Worm (Caenorhabditis elegans) whole organism, L4 larva: ENCODE measurements around the gene algn-13.

Experiments
- aly-2 ChIP-seq: sonication (generic microtip); optimal IDR thresholded peaks from 2 replicates; lab custom pipeline; 2018; ENCODE audit warnings: missing biosample characterization, missing genetic modification characterization
- ceh-82 ChIP-seq: sonication (generic microtip); optimal IDR thresholded peaks from 2 replicates; lab custom pipeline; 2017; ENCODE audit warnings: missing biosample characterization, missing genetic modification characterization
- daf-19 ChIP-seq: fragments of 200-800 bp; sonication (Bioruptor generic); conservative IDR thresholded peaks from 2 replicates; pipeline ENCODE4 v1.3.6; 2022; ENCODE audit warnings: missing genetic modification characterization, missing compliant biosample characterization
- fos-1 ChIP-seq: fragments of 150-350 bp; optimal IDR thresholded peaks from 2 replicates; lab custom pipeline; 2014; ENCODE audit warnings: missing biosample characterization, missing genetic modification characterization
- madf-5 ChIP-seq, 2 experiments: fragments of 200-800 bp; sonication (Bioruptor generic); IDR thresholded peaks; 2 replicates each; pipeline ENCODE4 v1.3.6; 2022; ENCODE audit warnings: missing compliant biosample characterization in 2 of 2, missing genetic modification characterization in 2 of 2
- mdt-29 ChIP-seq: fragments of 200-800 bp; sonication (Bioruptor generic); IDR thresholded peaks from 2 replicates; pipeline ENCODE4 v1.3.6; 2022; ENCODE audit warnings: missing genetic modification reagents, missing genetic modification characterization, missing compliant biosample characterization
- nhr-10 ChIP-seq: fragments of 150-350 bp; optimal IDR thresholded peaks from 2 replicates; lab custom pipeline; 2014; ENCODE audit warnings: missing biosample characterization, missing genetic modification characterization
- pha-4 ChIP-seq, 2 experiments: fragments of 150-350 bp in 1 of 2; fragments of 200-800 bp in 1 of 2; sonication (Bioruptor generic) in 1 of 2; IDR thresholded peaks in 1 of 2; optimal IDR thresholded peaks in 1 of 2; 2 replicates each; pipeline versions ENCODE4 v1.3.6 to Lab custom; 2014 to 2022; ENCODE audit warnings: missing genetic modification characterization in 2 of 2, missing genetic modification reagents in 2 of 2, missing biosample characterization in 1 of 2, missing compliant biosample characterization in 1 of 2
- skn-1 ChIP-seq: fragments of 150-350 bp; optimal IDR thresholded peaks from 2 replicates; lab custom pipeline; 2014; ENCODE audit warnings: missing biosample characterization, missing genetic modification characterization
- snpc-4 ChIP-seq: fragments of 150-350 bp; optimal IDR thresholded peaks from 2 replicates; lab custom pipeline; 2014; ENCODE audit warnings: missing biosample characterization, missing genetic modification characterization
- tra-1 ChIP-seq: fragments of 200-800 bp; sonication (Bioruptor generic); IDR thresholded peaks from 2 replicates; pipeline ENCODE4 v1.3.6; 2022; ENCODE audit warnings: missing genetic modification reagents, missing genetic modification characterization, missing compliant biosample characterization
- unc-62 ChIP-seq, 3 experiments: fragments of 150-350 bp in 1 of 3; sonication (generic microtip); optimal IDR thresholded peaks in 2 of 3; peaks in 1 of 3; 1 replicate in 1 of 3; 2 replicates in 2 of 3; lab custom pipeline; 2014 to 2017; ENCODE audit warnings: missing biosample characterization in 3 of 3, missing genetic modification characterization in 3 of 3, missing genetic modification reagents in 3 of 3, missing genotype in 1 of 3
- ztf-7 ChIP-seq: fragments of 150-350 bp; optimal IDR thresholded peaks from 2 replicates; lab custom pipeline; 2014; ENCODE audit warnings: missing biosample characterization, missing genetic modification characterization

DNA sequence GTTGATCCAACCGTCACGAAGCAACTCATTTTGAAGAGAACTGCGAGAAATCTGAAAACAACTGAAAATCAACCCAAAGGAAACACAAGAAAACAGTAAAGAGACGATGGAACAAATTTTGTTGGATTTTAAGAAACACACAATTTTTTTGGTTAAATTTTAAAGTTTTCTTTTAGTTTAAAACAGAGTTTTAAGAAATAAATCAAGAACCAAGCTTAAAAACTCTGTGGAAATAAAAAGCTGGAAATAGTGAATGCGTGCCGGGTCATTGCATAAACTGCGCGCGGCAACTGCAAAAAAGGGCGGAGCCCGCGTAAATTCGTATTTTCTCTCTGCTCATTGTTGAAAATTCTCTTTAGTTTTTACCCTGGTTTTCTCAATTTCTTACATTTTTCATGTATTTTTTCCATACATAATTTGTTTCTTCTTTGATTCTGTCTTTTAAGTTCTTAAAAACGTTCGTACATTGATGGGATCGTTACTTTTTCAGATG, at the start of gene algn-13, which contains the start of gene R10D12.13:
- TF ChIP-seq nhr-10 (tag; lab: Kevin White, UChicago), result no peak
- no peak for TF ChIP-seq unc-62 (GFP tag; optimal IDR thresholded peaks at IDR 0.05 in 1 of 2; lab: Kevin White, UChicago)
- TF ChIP-seq unc-62 (tag; optimal IDR thresholded peaks at IDR 0.05; lab: Kevin White, UChicago), result no peak
- no peak for TF ChIP-seq ztf-7 (tag; lab: Kevin White, UChicago)
- peak; percentile 73; the same call in 1 of the 2 replicates for TF ChIP-seq pha-4 (GFP tag; IDR thresholded peaks at IDR 0.05; lab: Robert Waterston, UW)
- no peak for TF ChIP-seq pha-4 (tag; optimal IDR thresholded peaks at IDR 0.05; lab: Kevin White, UChicago)
- TF ChIP-seq aly-2 (tag; lab: Kevin White, UChicago), result no peak
- TF ChIP-seq snpc-4 (tag; lab: Kevin White, UChicago), result no peak
- no peak for TF ChIP-seq mdt-29 (GFP tag; lab: Robert Waterston, UW)
- no peak for TF ChIP-seq daf-19 (GFP tag; lab: Robert Waterston, UW)
- no peak for TF ChIP-seq fos-1
- TF ChIP-seq tra-1, result no peak
- no peak for TF ChIP-seq ceh-82
- TF ChIP-seq skn-1 (tag; lab: Kevin White, UChicago), result no peak
- no peak for TF ChIP-seq madf-5 (GFP tag; IDR thresholded peaks at IDR 0.05; lab: Robert Waterston, UW)
